Worm (Caenorhabditis elegans): Measurements from ENCODE around the gene srj-10.

- TF ChIP-seq elt-3 (tag; optimal IDR thresholded peaks at IDR 0.05) (no peak), nhr-237 (tag; optimal IDR thresholded peaks at IDR 0.05) (no peak), unc-62 (GFP tag; optimal IDR thresholded peaks at IDR 0.05) (no peak), nhr-11 (tag; optimal IDR thresholded peaks at IDR 0.05) (no peak), sma-3 (GFP tag; optimal IDR thresholded peaks at IDR 0.05) (no peak), mbf-1 (tag; optimal IDR thresholded peaks at IDR 0.05) (no peak), zag-1 (tag; optimal IDR thresholded peaks at IDR 0.05) (no peak), lin-13 (GFP tag; optimal IDR thresholded peaks at IDR 0.05) (no peak), nhr-21 (tag; optimal IDR thresholded peaks at IDR 0.05) (no peak), nhr-25 (tag; optimal IDR thresholded peaks at IDR 0.05) (no peak), nhr-12 (tag; optimal IDR thresholded peaks at IDR 0.05) (no peak), ceh-82 (tag; optimal IDR thresholded peaks at IDR 0.05) (no peak), aly-2 (tag; optimal IDR thresholded peaks at IDR 0.05) (no peak), nhr-23 (tag; optimal IDR thresholded peaks at IDR 0.05) (no peak)
These were observed 41.0 kb downstream of the srj-10 start, which contains the start of gene T10C6.16 for ce11 chrV:16032761-16033160.

All from whole organism, L2 larva.